Worm (Caenorhabditis elegans) whole organism, young adult: ENCODE results near the gene rpac-40.

Experiments used
- B0019.2 ChIP-seq: fragments of 200-800 bp; sonication (Bioruptor generic); conservative IDR thresholded peaks from 2 replicates; pipeline ENCODE4 v1.3.6; 2022; ENCODE audit warnings: missing genetic modification reagents, missing genetic modification characterization, missing compliant biosample characterization
- ama-1 ChIP-seq, 3 experiments: fragments of 150-350 bp in 1 of 3; sonication (generic microtip) in 2 of 3; optimal IDR thresholded peaks; 2 replicates each; lab custom pipeline; 2014 to 2018; ENCODE audit warnings: missing biosample characterization in 2 of 3, missing genetic modification characterization in 2 of 3, missing genetic modification reagents in 2 of 3
- atf-7 ChIP-seq: sonication (generic microtip); optimal IDR thresholded peaks from 2 replicates; lab custom pipeline; 2017; ENCODE audit warnings: mild to moderate bottlenecking, missing genetic modification characterization, missing compliant biosample characterization
- ceh-27 ChIP-seq: fragments of 200-800 bp; sonication (Bioruptor generic); optimal IDR thresholded peaks from 2 replicates; lab custom pipeline; 2018; ENCODE audit warnings: mild to moderate bottlenecking, missing genetic modification characterization, moderate library complexity, missing compliant biosample characterization
- egl-44 ChIP-seq: fragments of 200-800 bp; sonication (Bioruptor generic); IDR thresholded peaks from 2 replicates; pipeline ENCODE4 v1.3.6; 2022; ENCODE audit warnings: missing genetic modification reagents, missing genetic modification characterization, missing compliant biosample characterization
- madf-3 ChIP-seq: fragments of 200-800 bp; sonication (Bioruptor generic); IDR thresholded peaks from 2 replicates; pipeline ENCODE4 v1.3.6; 2022; ENCODE audit warnings: missing genetic modification reagents, missing genetic modification characterization, missing compliant biosample characterization
- nfya-1 ChIP-seq: sonication (generic microtip); optimal IDR thresholded peaks from 2 replicates; lab custom pipeline; 2017; ENCODE audit warnings: antibody characterized with exemption, missing compliant biosample characterization, missing genetic modification characterization, borderline replicate concordance; ENCODE audit not compliant: insufficient read depth
- nhr-120 ChIP-seq: fragments of 200-800 bp; sonication (Bioruptor generic); IDR thresholded peaks from 2 replicates; pipeline ENCODE4 v1.3.6; 2022; ENCODE audit warnings: missing genetic modification characterization, missing compliant biosample characterization
- snpc-4 ChIP-seq, 5 experiments: fragments of 150-350 bp in 1 of 5; sonication (generic microtip) in 4 of 5; optimal IDR thresholded peaks; 2 replicates each; lab custom pipeline; 2014 to 2018; ENCODE audit warnings: missing genetic modification characterization in 5 of 5, missing biosample characterization in 3 of 5, antibody characterized with exemption in 2 of 5, mild to moderate bottlenecking in 2 of 5, missing compliant biosample characterization in 2 of 5, missing genotype in 2 of 5, moderate library complexity in 2 of 5, missing genetic modification reagents in 1 of 5
- tlf-1 ChIP-seq: fragments of 200-800 bp; sonication (Bioruptor generic); optimal IDR thresholded peaks from 2 replicates; lab custom pipeline; 2018; ENCODE audit warnings: mild to moderate bottlenecking, missing genetic modification characterization, missing compliant biosample characterization
- unc-130 ChIP-seq: sonication (generic microtip); optimal IDR thresholded peaks from 2 replicates; lab custom pipeline; 2016; ENCODE audit warnings: missing genetic modification reagents, missing genetic modification characterization, missing compliant biosample characterization
- unc-62 ChIP-seq: fragments of 150-350 bp; optimal IDR thresholded peaks from 2 replicates; lab custom pipeline; 2014; ENCODE audit warnings: missing biosample characterization, missing genetic modification reagents, missing genetic modification characterization
- ztf-25 ChIP-seq: fragments of 200-800 bp; sonication (Bioruptor generic); IDR thresholded peaks from 2 replicates; pipeline ENCODE4 v1.3.6; 2022; ENCODE audit warnings: missing genetic modification reagents, missing genetic modification characterization, missing compliant biosample characterization

- TF ChIP-seq tlf-1 (GFP tag; lab: Kevin White, UChicago): no peak
- no peak for TF ChIP-seq unc-130
- no peak for TF ChIP-seq ceh-27 (GFP tag; lab: Kevin White, UChicago)
- no peak for TF ChIP-seq B0019.2 (GFP tag; lab: Robert Waterston, UW)
- TF ChIP-seq snpc-4 (GFP tag; optimal IDR thresholded peaks at IDR 0.05; lab: Kevin White, UChicago): no peak
- TF ChIP-seq snpc-4 (tag; optimal IDR thresholded peaks at IDR 0.05; lab: Kevin White, UChicago): no peak
- no peak for TF ChIP-seq egl-44 (GFP tag; lab: Robert Waterston, UW)
- TF ChIP-seq nfya-1 (tag; lab: Kevin White, UChicago): no peak
- TF ChIP-seq atf-7 (tag; lab: Kevin White, UChicago): no peak
- no peak for TF ChIP-seq ama-1 (optimal IDR thresholded peaks at IDR 0.05; lab: Kevin White, UChicago)
- no peak for TF ChIP-seq ama-1 (GFP tag; optimal IDR thresholded peaks at IDR 0.05; lab: Kevin White, UChicago)
- no peak for TF ChIP-seq ztf-25 (GFP tag; lab: Robert Waterston, UW)
- no peak for TF ChIP-seq unc-62 (GFP tag; lab: Kevin White, UChicago)
- no peak for TF ChIP-seq madf-3 (GFP tag; lab: Robert Waterston, UW)
- TF ChIP-seq nhr-120 (GFP tag; lab: Robert Waterston, UW): no peak
These were observed 34.8 kb upstream of the rpac-40 start, which contains the start of gene Y45G5AM.3 for ce11 chrV:4164504-4164959.
